Worm (Caenorhabditis elegans) whole organism, L4/young adult: ENCODE data around the gene lin-36.

Experiments
- W03F9.2 ChIP-seq: fragments of 150-350 bp; optimal IDR thresholded peaks from 2 replicates; lab custom pipeline; 2014; ENCODE audit warnings: missing biosample characterization, missing genetic modification characterization
- dao-5 ChIP-seq: sonication (generic microtip); optimal IDR thresholded peaks from 2 replicates; lab custom pipeline; 2016; ENCODE audit warnings: missing genotype, missing genetic modification characterization, moderate library complexity, missing compliant biosample characterization
- him-1 ChIP-seq: sonication (generic microtip); optimal IDR thresholded peaks from 2 replicates; lab custom pipeline; 2016; ENCODE audit warnings: missing genotype, missing genetic modification reagents, missing genetic modification characterization, missing compliant biosample characterization

ce11 chrIII:7986585-7987171 lies 34.0 kb downstream of the lin-36 start, which contains the start of gene hrpk-2:
- TF ChIP-seq him-1 (tag; lab: Kevin White, UChicago): no peak
- no peak for TF ChIP-seq dao-5 (tag; lab: Kevin White, UChicago)
- peak; percentile 20 for TF ChIP-seq W03F9.2 (tag; lab: Kevin White, UChicago)
